Fruit fly (Drosophila melanogaster) whole organism: ENCODE results near the gene Ns1.

Experiments
- CG8478 ChIP-seq: fragments of >200 bp; optimal IDR thresholded peaks from 2 replicates; lab custom pipeline; 2018; ENCODE audit warnings: inconsistent platforms
- Dll ChIP-seq: fragments of >200 bp; optimal IDR thresholded peaks from 2 replicates; lab custom pipeline; 2017
- EcR ChIP-seq, 2 experiments: fragments of >200 bp; optimal IDR thresholded peaks; 2 replicates each; lab custom pipeline; 2017; ENCODE audit warnings: missing biosample characterization in 2 of 2, missing genetic modification characterization in 2 of 2, missing genetic modification reagents in 2 of 2
- pan ChIP-seq: fragments of >200 bp; optimal IDR thresholded peaks from 2 replicates; lab custom pipeline; 2017
- psq ChIP-seq: fragments of >200 bp; optimal IDR thresholded peaks from 2 replicates; lab custom pipeline; 2017
- usp ChIP-seq: fragments of >200 bp; optimal IDR thresholded peaks from 2 replicates; lab custom pipeline; 2017; ENCODE audit warnings: missing biosample characterization, missing genetic modification characterization, mixed read lengths

Ns1 gene

dm6 chr3R:17072526-17073114 lies at the start of gene Ns1, which contains the start of gene mRpS11:
Gene Ns1 (minus strand): TSS chr3R:17072675.
Gene mRpS11 (plus strand): TSS chr3R:17072732.
- no peak for TF ChIP-seq Dll (lab: Kevin White, UChicago)
- no peak for TF ChIP-seq CG8478 (lab: Kevin White, UChicago)
- no peak for TF ChIP-seq EcR (GFP tag; optimal IDR thresholded peaks at IDR 0.05; lab: Kevin White, UChicago)
- TF ChIP-seq usp (GFP tag; lab: Kevin White, UChicago), result no peak
- TF ChIP-seq psq (lab: Kevin White, UChicago), result no peak
- TF ChIP-seq pan (lab: Kevin White, UChicago), result no peak

DNA sequence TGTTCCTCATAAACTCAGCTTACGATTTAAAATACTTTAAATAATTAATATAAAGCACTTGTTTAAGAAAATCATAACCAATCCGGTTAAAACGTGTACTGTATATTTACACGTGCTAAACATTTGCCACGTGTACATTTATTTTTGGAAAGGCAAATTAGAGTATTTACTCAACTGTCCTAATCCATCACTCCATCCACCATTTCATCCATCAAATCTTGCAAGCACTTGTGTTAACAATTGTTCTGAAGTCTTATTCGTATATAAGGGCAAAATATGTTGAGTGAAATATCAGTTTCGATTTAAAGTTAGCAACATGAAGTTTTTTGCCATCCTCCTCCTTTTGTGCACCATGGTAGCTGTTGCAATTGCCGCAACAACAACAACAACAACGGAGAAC lies 48.8 kb upstream of the Ns1 start, which contains the start of gene CG42779:
Gene CG42779, plus strand, starts transcription at position 301 of the 400 bp plus-strand sequence.
- TF ChIP-seq usp (GFP tag; lab: Kevin White, UChicago) (no peak), pan (lab: Kevin White, UChicago) (no peak), EcR (GFP tag; optimal IDR thresholded peaks at IDR 0.05; lab: Kevin White, UChicago) (no peak), psq (lab: Kevin White, UChicago) (no peak), Dll (lab: Kevin White, UChicago) (no peak), CG8478 (lab: Kevin White, UChicago) (no peak)

DNA sequence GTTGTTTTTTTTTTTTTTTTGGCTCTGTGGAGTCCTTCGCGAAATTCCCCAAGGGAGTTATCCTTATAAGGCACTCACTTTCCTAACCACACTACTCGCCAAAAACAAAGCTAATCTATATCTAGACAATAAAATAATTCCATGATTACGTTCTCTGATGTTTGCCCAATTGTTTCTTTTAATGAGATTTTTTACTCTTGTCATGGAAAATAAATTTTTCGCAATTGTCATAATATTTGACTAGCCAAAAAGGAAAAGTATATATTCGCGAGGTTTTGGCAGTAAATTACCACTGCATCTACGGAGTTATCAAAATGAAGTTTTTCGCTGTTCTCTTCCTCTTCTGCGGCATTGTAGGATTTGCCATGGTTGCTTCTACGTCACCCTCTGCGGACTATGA lies 47.7 kb upstream of the Ns1 start, which contains the start of gene CG34278:
Gene CG34278, plus strand, starts transcription at position 301 of the 400 bp plus-strand sequence.
- TF ChIP-seq pan (lab: Kevin White, UChicago) (no peak), CG8478 (lab: Kevin White, UChicago) (no peak), psq (lab: Kevin White, UChicago) (no peak), EcR (GFP tag; optimal IDR thresholded peaks at IDR 0.05; lab: Kevin White, UChicago) (no peak), usp (GFP tag; lab: Kevin White, UChicago) (no peak), Dll (lab: Kevin White, UChicago) (no peak)

dm6 chr3R:17118917-17119378 lies 46.5 kb upstream of the Ns1 start:
- no peak for TF ChIP-seq psq (lab: Kevin White, UChicago)
- TF ChIP-seq CG8478 (lab: Kevin White, UChicago), result no peak
- no peak for TF ChIP-seq EcR (GFP tag; optimal IDR thresholded peaks at IDR 0.05; lab: Kevin White, UChicago)

- no peak for TF ChIP-seq usp (GFP tag; lab: Kevin White, UChicago)
- no peak for TF ChIP-seq psq (lab: Kevin White, UChicago)
- TF ChIP-seq EcR (GFP tag; optimal IDR thresholded peaks at IDR 0.05; lab: Kevin White, UChicago), result no peak
- TF ChIP-seq CG8478 (lab: Kevin White, UChicago), result no peak
- TF ChIP-seq Dll (lab: Kevin White, UChicago), result no peak
- no peak for TF ChIP-seq pan (lab: Kevin White, UChicago)
Measured at dm6 chr3R:17117607-17118327, 45.3 kb upstream of the Ns1 start.

DNA sequence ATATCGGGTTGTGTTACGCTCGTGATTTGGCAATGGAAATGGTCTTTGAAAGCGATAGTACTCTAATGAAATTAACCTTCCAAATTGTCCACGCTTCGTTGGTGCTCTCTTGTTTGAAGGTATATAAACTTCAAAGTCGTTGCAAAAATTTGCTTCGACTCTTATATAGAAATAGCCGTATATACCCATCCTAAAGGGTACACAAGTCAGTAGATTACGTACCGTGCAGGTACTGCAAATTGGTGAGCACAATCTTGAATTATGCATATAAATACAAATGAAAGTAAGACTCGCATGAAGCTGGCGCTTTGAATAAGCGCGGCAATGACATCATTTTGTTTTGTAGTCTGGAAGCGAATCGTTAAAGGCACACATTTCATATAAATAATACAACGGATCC lies 43.8 kb upstream of the Ns1 start:
- no peak for TF ChIP-seq EcR (GFP tag; optimal IDR thresholded peaks at IDR 0.05; lab: Kevin White, UChicago)
- TF ChIP-seq usp (GFP tag; lab: Kevin White, UChicago), result no peak
- no peak for TF ChIP-seq psq (lab: Kevin White, UChicago)
- no peak for TF ChIP-seq pan (lab: Kevin White, UChicago)
- no peak for TF ChIP-seq Dll (lab: Kevin White, UChicago)
- no peak for TF ChIP-seq CG8478 (lab: Kevin White, UChicago)

DNA sequence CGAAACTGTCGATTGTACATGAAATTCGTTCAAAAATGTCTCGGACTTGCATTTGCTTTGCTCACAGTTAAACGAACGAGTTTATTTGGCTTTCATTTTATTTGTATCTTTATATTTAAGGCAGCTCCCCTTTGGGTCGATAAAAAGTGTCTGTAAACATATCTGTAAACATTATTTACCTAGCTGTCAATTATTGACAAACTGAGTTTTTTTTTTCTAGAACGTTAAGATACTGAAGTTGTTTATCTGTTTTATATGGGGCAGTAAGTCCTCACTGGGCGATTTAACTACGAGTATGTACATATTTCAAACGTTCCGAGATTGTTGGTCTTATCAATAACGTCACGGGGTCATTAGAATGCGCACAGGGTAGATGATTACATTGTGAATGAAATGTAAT lies 43.2 kb upstream of the Ns1 start:
- TF ChIP-seq CG8478 (lab: Kevin White, UChicago) (no peak), Dll (lab: Kevin White, UChicago) (no peak), psq (lab: Kevin White, UChicago) (no peak), usp (GFP tag; lab: Kevin White, UChicago) (no peak), pan (lab: Kevin White, UChicago) (no peak), EcR (GFP tag; optimal IDR thresholded peaks at IDR 0.05; lab: Kevin White, UChicago) (no peak)

dm6 chr3R:17110880-17111726 lies 38.6 kb upstream of the Ns1 start:
- TF ChIP-seq Dll (lab: Kevin White, UChicago) (peak; percentile 12), psq (lab: Kevin White, UChicago) (no peak)

- TF ChIP-seq EcR (GFP tag; optimal IDR thresholded peaks at IDR 0.05; lab: Kevin White, UChicago) (no peak), pan (lab: Kevin White, UChicago) (no peak), CG8478 (lab: Kevin White, UChicago) (no peak), Dll (lab: Kevin White, UChicago) (no peak), psq (lab: Kevin White, UChicago) (no peak), usp (GFP tag; lab: Kevin White, UChicago) (no peak)
Measured at dm6 chr3R:17108881-17109280, 36.4 kb upstream of the Ns1 start.

DNA sequence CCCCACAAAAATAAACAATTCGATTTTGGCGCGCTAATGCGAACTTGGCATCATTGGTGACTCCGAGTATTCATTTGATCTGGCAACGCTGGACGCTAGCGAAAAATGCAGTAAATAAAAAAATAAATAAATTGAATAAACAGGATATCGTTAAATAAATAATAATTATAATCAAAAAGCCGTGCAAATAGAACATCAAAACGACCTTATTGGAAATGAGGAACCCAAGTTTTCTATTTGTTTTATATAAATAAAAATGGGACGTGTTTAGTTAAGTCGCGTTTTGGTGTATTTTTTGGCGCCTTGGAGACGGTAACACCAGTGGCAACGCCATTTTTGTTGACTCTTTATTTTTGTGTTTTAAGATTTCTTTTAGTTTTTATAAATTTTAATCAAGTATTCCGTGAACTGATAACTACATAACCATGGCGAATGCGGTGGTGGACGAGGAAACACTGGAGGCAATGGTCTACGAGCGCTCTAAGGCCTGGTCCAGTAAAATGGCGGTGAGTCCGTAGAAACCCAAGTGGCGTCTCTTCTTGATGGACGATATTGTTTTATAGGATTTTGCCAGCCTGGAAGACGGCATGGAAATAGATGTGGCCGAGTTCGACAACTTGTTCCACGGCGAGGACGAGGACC lies 15.6 kb upstream of the Ns1 start, which contains the start of gene cal1:
Gene cal1, plus strand, starts transcription at position 304 of the 642 bp plus-strand sequence.
- TF ChIP-seq EcR (GFP tag; optimal IDR thresholded peaks at IDR 0.05; lab: Kevin White, UChicago) (no peak), Dll (lab: Kevin White, UChicago) (no peak), pan (lab: Kevin White, UChicago) (no peak), CG8478 (lab: Kevin White, UChicago) (no peak), psq (lab: Kevin White, UChicago) (no peak), usp (GFP tag; lab: Kevin White, UChicago) (no peak)
